Fruit fly (Drosophila melanogaster) whole organism, wandering third instar larva: ENCODE data around the gene knk.

ENCODE experiments used
- Abd-B ChIP-seq: fragments of >200 bp; optimal IDR thresholded peaks from 2 replicates; lab custom pipeline; 2017; ENCODE audit warnings: missing biosample characterization, missing genetic modification characterization
- CG9705 ChIP-seq: fragments of 200-800 bp; sonication (Bioruptor generic); optimal IDR thresholded peaks from 2 replicates; lab custom pipeline; 2018; ENCODE audit warnings: missing biosample characterization, mild to moderate bottlenecking, missing genetic modification characterization
- CrebA ChIP-seq: fragments of 200-800 bp; sonication (Bioruptor generic); optimal IDR thresholded peaks from 2 replicates; lab custom pipeline; 2016; ENCODE audit warnings: missing biosample characterization, mild to moderate bottlenecking, missing genetic modification characterization, borderline replicate concordance
- Dif ChIP-seq: fragments of 200-275, 200-300 bp; sonication (Bioruptor generic); optimal IDR thresholded peaks from 2 replicates; lab custom pipeline; 2018; ENCODE audit warnings: missing biosample characterization, missing genetic modification characterization; ENCODE audit not compliant: partially characterized antibody
- GATAd ChIP-seq: sonication (Bioruptor generic); optimal IDR thresholded peaks from 2 replicates; lab custom pipeline; 2016; ENCODE audit warnings: missing biosample characterization, missing genetic modification characterization
- HLH106 ChIP-seq: fragments of 200-800 bp; optimal IDR thresholded peaks from 3 replicates; lab custom pipeline; 2019; ENCODE audit warnings: missing biosample characterization, mild to moderate bottlenecking, missing genetic modification characterization, moderate library complexity
- Hnf4 ChIP-seq: fragments of 200-800 bp; sonication (Bioruptor generic); optimal IDR thresholded peaks from 2 replicates; lab custom pipeline; 2016; ENCODE audit warnings: missing biosample characterization, mild to moderate bottlenecking, missing genetic modification characterization
- Hr83 ChIP-seq: fragments of 200-300 bp; sonication (Bioruptor generic); optimal IDR thresholded peaks from 2 replicates; lab custom pipeline; 2016; ENCODE audit warnings: missing biosample characterization, mild to moderate bottlenecking, missing genetic modification characterization, moderate library complexity; ENCODE audit not compliant: poor library complexity, severe bottlenecking
- Jra ChIP-seq: sonication (Bioruptor generic); optimal IDR thresholded peaks from 2 replicates; lab custom pipeline; 2016; ENCODE audit warnings: missing biosample characterization, missing genetic modification characterization
- Mio ChIP-seq: sonication (Bioruptor generic); optimal IDR thresholded peaks from 2 replicates; lab custom pipeline; 2016; ENCODE audit warnings: missing biosample characterization, missing genetic modification characterization
- Myc ChIP-seq: fragments of >200 bp; optimal IDR thresholded peaks from 2 replicates; lab custom pipeline; 2017
- N ChIP-seq: fragments of >200 bp; optimal IDR thresholded peaks from 2 replicates; lab custom pipeline; 2018; ENCODE audit warnings: missing biosample characterization, missing external identifiers, missing genetic modification characterization
- OdsH ChIP-seq: fragments of 200-800 bp; sonication (Bioruptor generic); optimal IDR thresholded peaks from 2 replicates; lab custom pipeline; 2016; ENCODE audit warnings: missing biosample characterization, mild to moderate bottlenecking, missing genetic modification characterization
- Rel ChIP-seq, 2 experiments: fragments of 200-800 bp; sonication (Bioruptor generic) in 1 of 2; optimal IDR thresholded peaks; 2 replicates in 1 of 2; 3 replicates in 1 of 2; lab custom pipeline; 2016 to 2019; ENCODE audit warnings: mild to moderate bottlenecking in 2 of 2, missing biosample characterization in 2 of 2, missing genetic modification characterization in 2 of 2, moderate library complexity in 1 of 2
- Sp1 ChIP-seq: fragments of 200-800 bp; sonication (Bioruptor generic); optimal IDR thresholded peaks from 3 replicates; lab custom pipeline; 2019; ENCODE audit warnings: missing biosample characterization, mild to moderate bottlenecking, missing genetic modification characterization, moderate library complexity
- Vsx2 ChIP-seq: fragments of 200-300, 225-300 bp; sonication (Bioruptor generic); optimal IDR thresholded peaks from 2 replicates; lab custom pipeline; 2018; ENCODE audit warnings: missing biosample characterization, missing genetic modification characterization; ENCODE audit not compliant: partially characterized antibody
- brk ChIP-seq: fragments of 200-800 bp; sonication (Bioruptor generic); optimal IDR thresholded peaks from 2 replicates; lab custom pipeline; 2016; ENCODE audit warnings: missing biosample characterization, mild to moderate bottlenecking, missing genetic modification characterization
- dl ChIP-seq, 2 experiments: fragments of 175-275, 200-275 bp in 1 of 2; fragments of 200-275 bp in 1 of 2; sonication (Bioruptor generic); optimal IDR thresholded peaks; lab custom pipeline; 2018; ENCODE audit warnings: mild to moderate bottlenecking in 2 of 2, missing biosample characterization in 2 of 2, missing genetic modification characterization in 2 of 2, moderate library complexity in 2 of 2; ENCODE audit not compliant: partially characterized antibody in 2 of 2, insufficient read depth in 1 of 2
- dmrt93B ChIP-seq: fragments of 200-800 bp; sonication (Bioruptor generic); optimal IDR thresholded peaks from 2 replicates; lab custom pipeline; 2018; ENCODE audit warnings: missing biosample characterization, mild to moderate bottlenecking, missing genetic modification characterization
- dsf ChIP-seq: sonication (Bioruptor generic); optimal IDR thresholded peaks from 2 replicates; lab custom pipeline; 2016; ENCODE audit warnings: missing biosample characterization, missing genetic modification characterization, borderline replicate concordance
- ey ChIP-seq: fragments of 200-800 bp; sonication (Bioruptor generic); optimal IDR thresholded peaks from 2 replicates; lab custom pipeline; 2016; ENCODE audit warnings: missing biosample characterization, missing genetic modification characterization
- foxo ChIP-seq, 2 experiments: fragments of 200-800 bp; sonication (Bioruptor generic); optimal IDR thresholded peaks; 2 replicates in 1 of 2; 3 replicates in 1 of 2; lab custom pipeline; 2016 to 2017; ENCODE audit warnings: missing biosample characterization in 2 of 2, missing genetic modification characterization in 2 of 2
- fru ChIP-seq: fragments of 200-800 bp; sonication (Bioruptor generic); optimal IDR thresholded peaks from 3 replicates; lab custom pipeline; 2016; ENCODE audit warnings: missing biosample characterization, mild to moderate bottlenecking, missing genetic modification characterization
- h ChIP-seq: fragments of 200-800 bp; sonication (Bioruptor generic); optimal IDR thresholded peaks from 3 replicates; lab custom pipeline; 2016; ENCODE audit warnings: missing biosample characterization, mild to moderate bottlenecking, missing genetic modification characterization
- pan ChIP-seq: fragments of >200 bp; optimal IDR thresholded peaks from 2 replicates; lab custom pipeline; 2017
- psq ChIP-seq: fragments of 200-800 bp; sonication (Bioruptor generic); optimal IDR thresholded peaks from 3 replicates; lab custom pipeline; 2017; ENCODE audit warnings: missing biosample characterization, mild to moderate bottlenecking, missing genetic modification characterization, moderate library complexity
- rgr ChIP-seq: fragments of 200-800 bp; sonication (Bioruptor generic); optimal IDR thresholded peaks from 3 replicates; lab custom pipeline; 2016; ENCODE audit warnings: missing biosample characterization, mild to moderate bottlenecking, missing genetic modification characterization
- sage ChIP-seq: fragments of 200-800 bp; sonication (Bioruptor generic); optimal IDR thresholded peaks from 2 replicates; lab custom pipeline; 2016; ENCODE audit warnings: missing biosample characterization, mild to moderate bottlenecking, missing genetic modification characterization
- sv ChIP-seq: fragments of 200-800 bp; sonication (Bioruptor generic); optimal IDR thresholded peaks from 3 replicates; lab custom pipeline; 2016; ENCODE audit warnings: missing biosample characterization, missing genetic modification characterization
- usp ChIP-seq: fragments of >200 bp; optimal IDR thresholded peaks from 2 replicates; lab custom pipeline; 2017; ENCODE audit warnings: missing biosample characterization, missing genetic modification characterization
- woc ChIP-seq: sonication (Bioruptor generic); optimal IDR thresholded peaks from 2 replicates; lab custom pipeline; 2016; ENCODE audit warnings: missing biosample characterization, mild to moderate bottlenecking, missing genetic modification characterization

Gene knk

dm6 chr3R:10106796-10107195 lies 18.7 kb downstream of the knk start:
- TF ChIP-seq Hnf4 = no peak
- no peak for TF ChIP-seq Sp1 (GFP tag; lab: Kevin White, UChicago)
- no peak for TF ChIP-seq sv (GFP tag; lab: Kevin White, UChicago)
- no peak for TF ChIP-seq ey
- TF ChIP-seq dsf (GFP tag; lab: Kevin White, UChicago) = no peak
- no peak for TF ChIP-seq Myc (lab: Kevin White, UChicago)
- TF ChIP-seq N (GFP tag; lab: Kevin White, UChicago) = no peak
- TF ChIP-seq CG9705 (GFP tag; lab: Kevin White, UChicago) = no peak
- TF ChIP-seq OdsH (GFP tag; lab: Kevin White, UChicago) = no peak
- TF ChIP-seq Hr83 (GFP tag; lab: Kevin White, UChicago) = no peak
- no peak for TF ChIP-seq Abd-B (GFP tag; lab: Kevin White, UChicago)

- TF ChIP-seq pan (lab: Kevin White, UChicago) (no peak), Myc (lab: Kevin White, UChicago) (peak; percentile 84), N (GFP tag; lab: Kevin White, UChicago) (peak; percentile 53), rgr (no peak), usp (GFP tag; lab: Kevin White, UChicago) (no peak), h (GFP tag; lab: Kevin White, UChicago) (peak; percentile 47), GATAd (no peak), Sp1 (GFP tag; lab: Kevin White, UChicago) (peak; percentile 14), fru (GFP tag; lab: Kevin White, UChicago) (peak; percentile 17), Dif (peak; percentile 93), sv (GFP tag; lab: Kevin White, UChicago) (no peak), foxo (GFP tag; optimal IDR thresholded peaks at IDR 0.05; lab: Kevin White, UChicago) (peak in 1 of 2 experiments; percentile 60), HLH106 (peak; percentile 28), dl (GFP tag; optimal IDR thresholded peaks at IDR 0.05; lab: Kevin White, UChicago; ENCODE audit: insufficient read depth in 1 of 2, partially characterized antibody in 2 of 2) (peak; percentile 3 to 41), CrebA (GFP tag; lab: Kevin White, UChicago) (no peak), Mio (GFP tag; lab: Kevin White, UChicago) (no peak), Hr83 (GFP tag; lab: Kevin White, UChicago) (peak; percentile 53)
Observed at dm6 chr3R:10100498-10101196, 24.8 kb downstream of the knk start.

dm6 chr3R:10099401-10099848 lies 26.0 kb downstream of the knk start:
- TF ChIP-seq Rel (GFP tag; optimal IDR thresholded peaks at IDR 0.05; lab: Kevin White, UChicago) = no peak
- TF ChIP-seq Rel (tag; optimal IDR thresholded peaks at IDR 0.05; lab: Kevin White, UChicago) = peak; percentile 10
- no peak for TF ChIP-seq Mio (GFP tag; lab: Kevin White, UChicago)
- TF ChIP-seq N (GFP tag; lab: Kevin White, UChicago) = no peak
- peak; percentile 32 for TF ChIP-seq h (GFP tag; lab: Kevin White, UChicago)
- TF ChIP-seq, all 38 proteins: peak for 2

- TF ChIP-seq psq (GFP tag; lab: Kevin White, UChicago) = no peak
- TF ChIP-seq Jra (GFP tag; lab: Kevin White, UChicago) = no peak
- TF ChIP-seq sage (GFP tag; lab: Kevin White, UChicago) = no peak
- no peak for TF ChIP-seq N (GFP tag; lab: Kevin White, UChicago)
- TF ChIP-seq Vsx2 (GFP tag; lab: Kevin White, UChicago) = no peak
- no peak for TF ChIP-seq Dif
- TF ChIP-seq woc (GFP tag; lab: Kevin White, UChicago) = no peak
- no peak for TF ChIP-seq dmrt93B (GFP tag; lab: Kevin White, UChicago)
- TF ChIP-seq Sp1 (GFP tag; lab: Kevin White, UChicago) = no peak
- TF ChIP-seq brk = no peak
- TF ChIP-seq ey = no peak
Observed at dm6 chr3R:10098296-10098675, 27.2 kb downstream of the knk start.
